Worm (Caenorhabditis elegans) whole organism, L2 larva: Measurements from ENCODE around the gene cylc-1.

Experiments
- C34F6.9 ChIP-seq: fragments of 150-350 bp; optimal IDR thresholded peaks from 2 replicates; lab custom pipeline; 2014; ENCODE audit warnings: missing biosample characterization, missing genetic modification characterization
- F13H6.1 ChIP-seq: sonication (generic microtip); optimal IDR thresholded peaks from 2 replicates; lab custom pipeline; 2016; ENCODE audit warnings: missing genetic modification characterization, missing compliant biosample characterization
- R02D3.7 ChIP-seq: fragments of 150-350 bp; optimal IDR thresholded peaks from 2 replicates; lab custom pipeline; 2014; ENCODE audit warnings: missing biosample characterization, missing genetic modification characterization
- Y55F3AM.14 ChIP-seq: fragments of 200-800 bp; sonication (Bioruptor generic); optimal IDR thresholded peaks from 2 replicates; lab custom pipeline; 2018; ENCODE audit warnings: mild to moderate bottlenecking, missing genetic modification characterization, missing compliant biosample characterization
- alr-1 ChIP-seq: fragments of 150-350 bp; optimal IDR thresholded peaks from 2 replicates; lab custom pipeline; 2014; ENCODE audit warnings: missing biosample characterization, missing genetic modification characterization
- aly-2 ChIP-seq: fragments of 150-350 bp; optimal IDR thresholded peaks from 2 replicates; lab custom pipeline; 2014; ENCODE audit warnings: missing biosample characterization, missing genetic modification characterization
- ama-1 ChIP-seq: fragments of 150-350 bp; optimal IDR thresholded peaks from 2 replicates; lab custom pipeline; 2018; ENCODE audit warnings: inconsistent platforms
- blmp-1 ChIP-seq: sonication (generic microtip); optimal IDR thresholded peaks from 2 replicates; lab custom pipeline; 2017; ENCODE audit warnings: missing genetic modification characterization, mild to moderate bottlenecking, missing compliant biosample characterization, antibody characterized with exemption, moderate library complexity; ENCODE audit not compliant: insufficient read depth
- ceh-16 ChIP-seq: fragments of 150-350 bp; optimal IDR thresholded peaks from 2 replicates; lab custom pipeline; 2014; ENCODE audit warnings: missing biosample characterization, missing genetic modification characterization
- ceh-82 ChIP-seq: fragments of 150-350 bp; optimal IDR thresholded peaks from 2 replicates; lab custom pipeline; 2014; ENCODE audit warnings: missing biosample characterization, missing genetic modification characterization
- crh-2 ChIP-seq: sonication (generic microtip); optimal IDR thresholded peaks from 2 replicates; lab custom pipeline; 2017; ENCODE audit warnings: missing biosample characterization, missing genetic modification characterization
- dmd-4 ChIP-seq: sonication (generic microtip); optimal IDR thresholded peaks from 2 replicates; lab custom pipeline; 2017; ENCODE audit warnings: missing biosample characterization, missing genetic modification characterization
- egl-27 ChIP-seq: sonication (generic microtip); optimal IDR thresholded peaks from 3 replicates; lab custom pipeline; 2017; ENCODE audit warnings: missing biosample characterization, missing genetic modification reagents, missing genetic modification characterization
- elt-1 ChIP-seq: fragments of 150-350 bp; optimal IDR thresholded peaks from 2 replicates; lab custom pipeline; 2014; ENCODE audit warnings: missing biosample characterization, missing genetic modification characterization
- elt-3 ChIP-seq: sonication (generic microtip); optimal IDR thresholded peaks from 2 replicates; lab custom pipeline; 2017; ENCODE audit warnings: missing biosample characterization, missing genetic modification characterization
- fos-1 ChIP-seq: fragments of 150-350 bp; optimal IDR thresholded peaks from 2 replicates; lab custom pipeline; 2014; ENCODE audit warnings: missing biosample characterization, missing genetic modification characterization
- gmeb-1 ChIP-seq: fragments of 150-350 bp; optimal IDR thresholded peaks from 2 replicates; lab custom pipeline; 2014; ENCODE audit warnings: missing biosample characterization, missing genetic modification characterization
- lin-11 ChIP-seq: fragments of 150-350 bp; sonication (generic microtip); optimal IDR thresholded peaks from 2 replicates; lab custom pipeline; 2014; ENCODE audit warnings: missing biosample characterization, missing genetic modification characterization, inconsistent platforms, mixed read lengths
- lin-13 ChIP-seq: fragments of 150-350 bp; optimal IDR thresholded peaks from 2 replicates; lab custom pipeline; 2014; ENCODE audit warnings: missing biosample characterization, missing genetic modification reagents, missing genetic modification characterization
- lin-39 ChIP-seq: fragments of 150-350 bp; optimal IDR thresholded peaks from 2 replicates; lab custom pipeline; 2014; ENCODE audit warnings: missing biosample characterization, missing genetic modification reagents, missing genetic modification characterization
- lsy-2 ChIP-seq, 2 experiments: fragments of 150-350 bp in 1 of 2; sonication (generic microtip) in 1 of 2; optimal IDR thresholded peaks; 2 replicates each; lab custom pipeline; 2014 to 2017; ENCODE audit warnings: missing biosample characterization in 2 of 2, missing genetic modification characterization in 2 of 2
- mab-5 ChIP-seq: fragments of 150-350 bp; optimal IDR thresholded peaks from 2 replicates; lab custom pipeline; 2014; ENCODE audit warnings: missing biosample characterization, missing genetic modification characterization
- mbf-1 ChIP-seq: sonication (generic microtip); optimal IDR thresholded peaks from 2 replicates; lab custom pipeline; 2017; ENCODE audit warnings: missing biosample characterization, missing genetic modification characterization
- mdl-1 ChIP-seq, 2 experiments: fragments of 150-350 bp in 1 of 2; sonication (generic microtip) in 1 of 2; optimal IDR thresholded peaks; 2 replicates each; lab custom pipeline; 2017; ENCODE audit warnings: missing biosample characterization in 2 of 2, missing genetic modification characterization in 2 of 2
- nhr-10 ChIP-seq: sonication (generic microtip); optimal IDR thresholded peaks from 2 replicates; lab custom pipeline; 2017; ENCODE audit warnings: missing biosample characterization, missing genetic modification characterization
- nhr-11 ChIP-seq: fragments of 150-350 bp; optimal IDR thresholded peaks from 2 replicates; lab custom pipeline; 2014; ENCODE audit warnings: missing biosample characterization, missing genetic modification characterization
- nhr-12 ChIP-seq: fragments of 150-350 bp; optimal IDR thresholded peaks from 2 replicates; lab custom pipeline; 2014; ENCODE audit warnings: missing biosample characterization, missing genetic modification characterization
- nhr-129 ChIP-seq: fragments of 150-350 bp; optimal IDR thresholded peaks from 2 replicates; lab custom pipeline; 2014; ENCODE audit warnings: missing biosample characterization, missing genetic modification characterization
- nhr-21 ChIP-seq: fragments of 150-350 bp; optimal IDR thresholded peaks from 2 replicates; lab custom pipeline; 2014; ENCODE audit warnings: missing biosample characterization, missing genetic modification characterization
- nhr-23 ChIP-seq: fragments of 150-350 bp; optimal IDR thresholded peaks from 2 replicates; lab custom pipeline; 2014; ENCODE audit warnings: missing biosample characterization, missing genetic modification reagents, missing genetic modification characterization
- nhr-237 ChIP-seq: fragments of 150-350 bp; optimal IDR thresholded peaks from 2 replicates; lab custom pipeline; 2014; ENCODE audit warnings: missing biosample characterization, missing genetic modification characterization
- nhr-25 ChIP-seq: fragments of 150-350 bp; sonication (generic microtip); optimal IDR thresholded peaks from 3 replicates; lab custom pipeline; 2014; ENCODE audit warnings: missing biosample characterization, missing genetic modification characterization
- nhr-6 ChIP-seq: fragments of 150-350 bp; optimal IDR thresholded peaks from 2 replicates; lab custom pipeline; 2014; ENCODE audit warnings: missing biosample characterization, missing genetic modification characterization
- nhr-77 ChIP-seq: fragments of 150-350 bp; optimal IDR thresholded peaks from 2 replicates; lab custom pipeline; 2014; ENCODE audit warnings: missing biosample characterization, missing genetic modification characterization
- peb-1 ChIP-seq: fragments of 150-350 bp; optimal IDR thresholded peaks from 2 replicates; lab custom pipeline; 2014; ENCODE audit warnings: missing biosample characterization, missing genetic modification characterization
- sem-4 ChIP-seq: fragments of 150-350 bp; optimal IDR thresholded peaks from 2 replicates; lab custom pipeline; 2014; ENCODE audit warnings: missing biosample characterization, missing genetic modification reagents, missing genetic modification characterization
- skn-1 ChIP-seq: sonication (generic microtip); optimal IDR thresholded peaks from 2 replicates; lab custom pipeline; 2017; ENCODE audit warnings: missing biosample characterization, missing genetic modification characterization
- sma-3 ChIP-seq: sonication (generic microtip); optimal IDR thresholded peaks from 2 replicates; lab custom pipeline; 2016; ENCODE audit warnings: missing genetic modification reagents, missing genetic modification characterization, missing compliant biosample characterization
- sma-9 ChIP-seq, 2 experiments: fragments of 150-350 bp in 1 of 2; sonication (generic microtip) in 1 of 2; optimal IDR thresholded peaks; 2 replicates each; lab custom pipeline; 2014 to 2016; ENCODE audit warnings: missing genetic modification characterization in 2 of 2, mild to moderate bottlenecking in 1 of 2, missing biosample characterization in 1 of 2, missing compliant biosample characterization in 1 of 2, missing genetic modification reagents in 1 of 2, moderate library complexity in 1 of 2
- snpc-4 ChIP-seq: fragments of 150-350 bp; optimal IDR thresholded peaks from 2 replicates; lab custom pipeline; 2014; ENCODE audit warnings: missing biosample characterization, missing genetic modification characterization
- unc-39 ChIP-seq: fragments of 150-350 bp; optimal IDR thresholded peaks from 2 replicates; lab custom pipeline; 2014; ENCODE audit warnings: missing biosample characterization, missing genetic modification characterization
- unc-55 ChIP-seq: fragments of 150-350 bp; sonication (generic microtip); optimal IDR thresholded peaks from 3 replicates; lab custom pipeline; 2014; ENCODE audit warnings: missing biosample characterization, missing genetic modification reagents, missing genetic modification characterization
- zag-1 ChIP-seq: fragments of 150-350 bp; optimal IDR thresholded peaks from 2 replicates; lab custom pipeline; 2014; ENCODE audit warnings: missing biosample characterization, missing genetic modification characterization
- ztf-1 ChIP-seq: fragments of 200-800 bp; sonication (Bioruptor generic); conservative IDR thresholded peaks from 2 replicates; pipeline ENCODE4 v1.3.6; 2022; ENCODE audit warnings: missing genetic modification characterization, missing compliant biosample characterization
- ztf-11 ChIP-seq: sonication (generic microtip); optimal IDR thresholded peaks from 2 replicates; lab custom pipeline; 2017; ENCODE audit warnings: missing biosample characterization, missing genetic modification characterization

The cylc-1 gene

ce11 chrIV:5188051-5188450 is 37.5 kb downstream of the cylc-1 start:
- TF ChIP-seq ceh-16 (tag; lab: Kevin White, UChicago): no peak
- TF ChIP-seq lin-39 (tag; lab: Kevin White, UChicago): no peak
- TF ChIP-seq C34F6.9 (tag; lab: Kevin White, UChicago): no peak
- TF ChIP-seq elt-3 (tag; lab: Kevin White, UChicago): no peak
- no peak for TF ChIP-seq mbf-1 (tag; lab: Kevin White, UChicago)
- no peak for TF ChIP-seq crh-2 (tag; lab: Kevin White, UChicago)
- TF ChIP-seq egl-27 (tag; lab: Kevin White, UChicago): no peak
- no peak for TF ChIP-seq peb-1 (tag; lab: Kevin White, UChicago)
- no peak for TF ChIP-seq R02D3.7 (tag; lab: Kevin White, UChicago)
- TF ChIP-seq zag-1 (tag; lab: Kevin White, UChicago): no peak
- no peak for TF ChIP-seq mab-5
- TF ChIP-seq nhr-129 (tag; lab: Kevin White, UChicago): no peak
- TF ChIP-seq mdl-1 (tag; optimal IDR thresholded peaks at IDR 0.05; lab: Kevin White, UChicago): no peak
- no peak for TF ChIP-seq nhr-11 (tag; lab: Kevin White, UChicago)
- no peak for TF ChIP-seq unc-39
- no peak for TF ChIP-seq lin-13 (GFP tag; lab: Kevin White, UChicago)
- no peak for TF ChIP-seq ama-1 (lab: Kevin White, UChicago)
- peak; percentile 77 for TF ChIP-seq gmeb-1 (tag; lab: Kevin White, UChicago)
- TF ChIP-seq blmp-1: no peak
- TF ChIP-seq nhr-237 (tag; lab: Kevin White, UChicago): no peak
- TF ChIP-seq aly-2 (tag; lab: Kevin White, UChicago): no peak
- TF ChIP-seq nhr-23 (tag; lab: Kevin White, UChicago): no peak
- peak; percentile 76 for TF ChIP-seq unc-55
- no peak for TF ChIP-seq fos-1 (tag; lab: Kevin White, UChicago)
- TF ChIP-seq ztf-1 (GFP tag; lab: Robert Waterston, UW): no peak
- TF ChIP-seq lsy-2 (tag; optimal IDR thresholded peaks at IDR 0.05; lab: Kevin White, UChicago): peak in 1 of 2 experiments; percentile 53

ce11 chrIV:5186480-5187205 is 38.9 kb downstream of the cylc-1 start, which contains the start of the genes W03F8.6 and mtrf-1L:
Gene W03F8.6 (minus strand): TSS chrIV:5186580.
Gene mtrf-1L (plus strand): TSS chrIV:5187155.
- TF ChIP-seq nhr-129 (tag; lab: Kevin White, UChicago) (no peak), F13H6.1 (tag; lab: Kevin White, UChicago) (peak; percentile 36)

- peak; percentile 3 to 15 for TF ChIP-seq mdl-1 (tag; optimal IDR thresholded peaks at IDR 0.05; lab: Kevin White, UChicago)
- peak; percentile 94 for TF ChIP-seq C34F6.9 (tag; lab: Kevin White, UChicago)
- peak; percentile 99 for TF ChIP-seq gmeb-1 (tag; lab: Kevin White, UChicago)
- TF ChIP-seq elt-1 (tag; lab: Kevin White, UChicago): no peak
- TF ChIP-seq fos-1 (tag; lab: Kevin White, UChicago): peak; percentile 82
- TF ChIP-seq alr-1: no peak
- TF ChIP-seq sma-9 (GFP tag; optimal IDR thresholded peaks at IDR 0.05; lab: Kevin White, UChicago): peak; percentile 96
- no peak for TF ChIP-seq sma-9 (tag; optimal IDR thresholded peaks at IDR 0.05; lab: Kevin White, UChicago)
- TF ChIP-seq unc-55: peak; percentile 90
- no peak for TF ChIP-seq ztf-11 (tag; lab: Kevin White, UChicago)
- peak; percentile 39 for TF ChIP-seq nhr-237 (tag; lab: Kevin White, UChicago)
- TF ChIP-seq nhr-6 (tag; lab: Kevin White, UChicago): peak; percentile 89
- TF ChIP-seq ceh-82 (tag; lab: Kevin White, UChicago): peak; percentile 63
- TF ChIP-seq Y55F3AM.14: peak; percentile 72
- TF ChIP-seq nhr-25 (tag; lab: Kevin White, UChicago): peak; percentile 96
- peak; percentile 59 for TF ChIP-seq skn-1 (tag; lab: Kevin White, UChicago)
- TF ChIP-seq nhr-21 (tag; lab: Kevin White, UChicago): peak; percentile 95
- TF ChIP-seq dmd-4 (tag; lab: Kevin White, UChicago): peak; percentile 45
- TF ChIP-seq R02D3.7 (tag; lab: Kevin White, UChicago): peak; percentile 76
- TF ChIP-seq nhr-77 (tag; lab: Kevin White, UChicago): peak; percentile 60
- no peak for TF ChIP-seq nhr-23 (tag; lab: Kevin White, UChicago)
- peak; percentile 88 for TF ChIP-seq mab-5
- peak; percentile 51 for TF ChIP-seq nhr-12 (tag; lab: Kevin White, UChicago)
- TF ChIP-seq crh-2 (tag; lab: Kevin White, UChicago): peak; percentile 95
- TF ChIP-seq ceh-16 (tag; lab: Kevin White, UChicago): peak; percentile 82
- TF ChIP-seq elt-3 (tag; lab: Kevin White, UChicago): no peak
- peak; percentile 40 for TF ChIP-seq zag-1 (tag; lab: Kevin White, UChicago)
- no peak for TF ChIP-seq unc-39
- TF ChIP-seq ama-1 (lab: Kevin White, UChicago): no peak
- peak; percentile 86 for TF ChIP-seq snpc-4 (tag; lab: Kevin White, UChicago)
- TF ChIP-seq egl-27 (tag; lab: Kevin White, UChicago): peak; percentile 68
- no peak for TF ChIP-seq peb-1 (tag; lab: Kevin White, UChicago)
- TF ChIP-seq sma-3 (GFP tag; lab: Kevin White, UChicago): peak; percentile 97
- TF ChIP-seq lin-11 (tag; lab: Kevin White, UChicago): peak; percentile 95
- no peak for TF ChIP-seq aly-2 (tag; lab: Kevin White, UChicago)
- peak; percentile 94 for TF ChIP-seq sem-4 (tag; lab: Kevin White, UChicago)
- peak; percentile 92 for TF ChIP-seq nhr-129 (tag; lab: Kevin White, UChicago)
- TF ChIP-seq nhr-10 (tag; lab: Kevin White, UChicago): peak; percentile 57
Measured at ce11 chrIV:5183755-5184166, 41.8 kb downstream of the cylc-1 start, which contains the start of gene W03F8.4. Gene W03F8.4 (plus strand): TSS chrIV:5184123.
